Fruit fly (Drosophila melanogaster): Measurements from ENCODE around the gene CG6661.
A peak's percentile ranks its signal among the peaks of the same experiment; 100 is the strongest.

Gene CG6661

dm6 chr3L:14055815-14056516 lies 21.4 kb downstream of the CG6661 start (continued):
- TF ChIP-seq sob (GFP tag; IDR thresholded peaks at IDR 0.05) (no peak), Xrp1 (GFP tag; IDR thresholded peaks at IDR 0.05) (no peak), CG9609 (GFP tag; optimal IDR thresholded peaks at IDR 0.05) (no peak), CG4730 (GFP tag; IDR thresholded peaks at IDR 0.05) (no peak), Hr51 (GFP tag; optimal IDR thresholded peaks at IDR 0.05) (no peak), pho (GFP tag; optimal IDR thresholded peaks at IDR 0.05) (no peak), ems (GFP tag; optimal IDR thresholded peaks at IDR 0.05) (no peak), CG8281 (tag; optimal IDR thresholded peaks at IDR 0.05) (peak; percentile 79), CG7928 (GFP tag; optimal IDR thresholded peaks at IDR 0.05) (no peak), CG10267 (tag; optimal IDR thresholded peaks at IDR 0.05) (no peak), CG17829 (tag; optimal IDR thresholded peaks at IDR 0.05) (no peak), lov (optimal IDR thresholded peaks at IDR 0.05) (no peak), lov (GFP tag; IDR thresholded peaks at IDR 0.05) (no peak), gro (GFP tag; optimal IDR thresholded peaks at IDR 0.05) (peak; percentile 22), nmo (GFP tag; optimal IDR thresholded peaks at IDR 0.05) (no peak), hth (optimal IDR thresholded peaks at IDR 0.05) (no peak), CG11723 (GFP tag; optimal IDR thresholded peaks at IDR 0.05) (no peak), CG18011 (GFP tag; optimal IDR thresholded peaks at IDR 0.05) (no peak), Bdp1 (GFP tag; optimal IDR thresholded peaks at IDR 0.05) (no peak), CG7745 (tag; optimal IDR thresholded peaks at IDR 0.05) (no peak), ewg (GFP tag; optimal IDR thresholded peaks at IDR 0.05) (no peak), CG7556 (GFP tag; optimal IDR thresholded peaks at IDR 0.05) (no peak), sr (GFP tag; IDR thresholded peaks at IDR 0.05) (no peak), CG13123 (GFP tag; optimal IDR thresholded peaks at IDR 0.05) (no peak), CG30020 (tag; optimal IDR thresholded peaks at IDR 0.05) (no peak), gcm (GFP tag; optimal IDR thresholded peaks at IDR 0.05) (no peak), salm (tag; optimal IDR thresholded peaks at IDR 0.05) (no peak), Spps (tag; optimal IDR thresholded peaks at IDR 0.05) (no peak), CG10209 (GFP tag; optimal IDR thresholded peaks at IDR 0.05) (peak; percentile 45), CG2202 (tag; optimal IDR thresholded peaks at IDR 0.05) (no peak), Nf-YC (tag; optimal IDR thresholded peaks at IDR 0.05) (peak; percentile 33), CG15696 (tag; optimal IDR thresholded peaks at IDR 0.05) (no peak), sim (GFP tag; IDR thresholded peaks at IDR 0.05) (no peak), CHES-1-like (GFP tag; optimal IDR thresholded peaks at IDR 0.05) (no peak), kay (GFP tag; optimal IDR thresholded peaks at IDR 0.05) (peak; percentile 82), dimm (GFP tag; IDR thresholded peaks at IDR 0.05) (no peak), usp (GFP tag; optimal IDR thresholded peaks at IDR 0.05) (no peak), Mrtf (GFP tag; IDR thresholded peaks at IDR 0.05) (no peak), dan (GFP tag; IDR thresholded peaks at IDR 0.05) (no peak), CG7372 (GFP tag; IDR thresholded peaks at IDR 0.05) (no peak), CTCF (GFP tag; optimal IDR thresholded peaks at IDR 0.05) (no peak), Scr (GFP tag; IDR thresholded peaks at IDR 0.05; ENCODE audit: partially characterized antibody) (no peak), maf-S (GFP tag; optimal IDR thresholded peaks at IDR 0.05) (no peak), CG9932 (GFP tag; IDR thresholded peaks at IDR 0.05) (no peak), bab2 (GFP tag; optimal IDR thresholded peaks at IDR 0.05) (no peak), CG11085 (GFP tag; IDR thresholded peaks at IDR 0.05) (no peak), tio (GFP tag; optimal IDR thresholded peaks at IDR 0.05) (no peak), bbx (GFP tag; IDR thresholded peaks at IDR 0.05; ENCODE audit: partially characterized antibody) (no peak), grau (tag; optimal IDR thresholded peaks at IDR 0.05) (no peak), H15 (GFP tag; IDR thresholded peaks at IDR 0.05) (no peak), Opbp (GFP tag; IDR thresholded peaks at IDR 0.05; ENCODE audit: partially characterized antibody) (0 out of 3 replicates have a peak, but pooled peaks have one; percentile 21), Dek (tag; optimal IDR thresholded peaks at IDR 0.05) (no peak)
